Fruit fly (Drosophila melanogaster): ENCODE data around the gene CG31693.

CG31693 gene

DNA sequence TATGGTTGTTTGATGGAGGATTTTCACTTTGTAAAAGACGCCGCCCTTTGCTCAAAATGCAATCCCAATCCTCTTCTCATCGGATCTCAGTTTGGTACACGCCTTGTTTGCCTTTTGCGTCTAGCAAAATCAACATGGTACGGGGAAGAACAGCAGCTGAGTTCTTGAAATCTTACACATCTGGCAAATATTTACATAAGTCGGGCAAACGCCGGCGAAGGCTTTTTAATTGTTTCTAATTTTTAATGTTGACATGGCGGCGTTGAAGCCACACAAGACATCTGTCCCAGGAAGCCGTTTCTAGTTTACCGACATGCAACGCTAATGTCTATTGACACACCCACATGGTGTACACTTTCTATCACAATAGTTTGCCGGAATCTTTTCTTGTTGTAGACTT, 21.9 kb downstream of the CG31693 start (continued):
- TF ChIP-seq mld (GFP tag; IDR thresholded peaks at IDR 0.05; ENCODE audit: partially characterized antibody) (no peak), CG17802 (tag; optimal IDR thresholded peaks at IDR 0.05) (no peak), zen (tag; optimal IDR thresholded peaks at IDR 0.05) (peak; percentile 37), fru (optimal IDR thresholded peaks at IDR 0.05) (no peak), cato (GFP tag; optimal IDR thresholded peaks at IDR 0.05; ENCODE audit: borderline replicate concordance) (no peak), cad (GFP tag; optimal IDR thresholded peaks at IDR 0.05) (no peak), Ssrp (tag; optimal IDR thresholded peaks at IDR 0.05) (no peak), dmrt11E (tag; optimal IDR thresholded peaks at IDR 0.05) (peak; percentile 65), CG18476 (GFP tag; optimal IDR thresholded peaks at IDR 0.05) (no peak), HLH54F (GFP tag; optimal IDR thresholded peaks at IDR 0.05) (no peak), YL-1 (GFP tag; optimal IDR thresholded peaks at IDR 0.05) (no peak), tna (GFP tag; IDR thresholded peaks at IDR 0.05; ENCODE audit: partially characterized antibody) (no peak), fd102C (GFP tag; optimal IDR thresholded peaks at IDR 0.05) (peak; percentile 62), vfl (GFP tag; optimal IDR thresholded peaks at IDR 0.05) (no peak), Sox100B (GFP tag; optimal IDR thresholded peaks at IDR 0.05) (peak; percentile 4), CG1603 (tag; optimal IDR thresholded peaks at IDR 0.05) (peak; percentile 14), CG8281 (tag; optimal IDR thresholded peaks at IDR 0.05) (no peak), CG17568 (GFP tag; optimal IDR thresholded peaks at IDR 0.05) (no peak), Ets65A (GFP tag) (peak; percentile 90), CG11696 (GFP tag; IDR thresholded peaks at IDR 0.05) (no peak), CG2129 (GFP tag; IDR thresholded peaks at IDR 0.05; ENCODE audit: partially characterized antibody) (no peak), jigr1 (GFP tag; IDR thresholded peaks at IDR 0.05) (no peak), unc-4 (GFP tag; IDR thresholded peaks at IDR 0.05; ENCODE audit: partially characterized antibody) (no peak), CG31441 (GFP tag; IDR thresholded peaks at IDR 0.05) (peak; percentile 44; the same call in 1 of the 2 replicates), jing (GFP tag; optimal IDR thresholded peaks at IDR 0.05) (no peak), lab (GFP tag; optimal IDR thresholded peaks at IDR 0.05) (no peak), ERR (GFP tag; optimal IDR thresholded peaks at IDR 0.05) (no peak), CG13775 (GFP tag; optimal IDR thresholded peaks at IDR 0.05) (no peak), CkIIα-i1 (GFP tag; IDR thresholded peaks at IDR 0.05) (no peak), CG17328 (GFP tag; IDR thresholded peaks at IDR 0.05) (no peak; the same call in 1 of the 2 replicates), chn (GFP tag; optimal IDR thresholded peaks at IDR 0.05) (no peak), CG12744 (GFP tag; optimal IDR thresholded peaks at IDR 0.05) (no peak), Rx (GFP tag; IDR thresholded peaks at IDR 0.05) (no peak), zen2 (GFP tag; IDR thresholded peaks at IDR 0.05; ENCODE audit: partially characterized antibody) (no peak), CG1792 (GFP tag; optimal IDR thresholded peaks at IDR 0.05) (no peak), lilli (GFP tag; optimal IDR thresholded peaks at IDR 0.05) (no peak), salm (tag; optimal IDR thresholded peaks at IDR 0.05) (no peak), CG1529 (GFP tag; optimal IDR thresholded peaks at IDR 0.05) (peak; percentile 13), Asciz (GFP tag; optimal IDR thresholded peaks at IDR 0.05) (peak; percentile 41), CG8089 (GFP tag; optimal IDR thresholded peaks at IDR 0.05) (peak; percentile 4), CG9609 (GFP tag; optimal IDR thresholded peaks at IDR 0.05) (no peak), odd (GFP tag; optimal IDR thresholded peaks at IDR 0.05) (peak; percentile 28), sens-2 (GFP tag; IDR thresholded peaks at IDR 0.05) (no peak), CG14667 (GFP tag; IDR thresholded peaks at IDR 0.05) (no peak), CG5953 (GFP tag; IDR thresholded peaks at IDR 0.05) (no peak), CG8388 (GFP tag; optimal IDR thresholded peaks at IDR 0.05) (no peak), HmgZ (tag; optimal IDR thresholded peaks at IDR 0.05) (no peak), dati (GFP tag; IDR thresholded peaks at IDR 0.05) (no peak), fd96Cb (tag; optimal IDR thresholded peaks at IDR 0.05) (no peak), kni (GFP tag; optimal IDR thresholded peaks at IDR 0.05) (peak; percentile 83), E2f1 (GFP tag; IDR thresholded peaks at IDR 0.05) (no peak), gsb-n (tag; optimal IDR thresholded peaks at IDR 0.05) (peak; percentile 22)

Data from whole organism, embryonic.